Worm (Caenorhabditis elegans): Measurements from ENCODE around the gene F37B12.1.

- TF ChIP-seq ref-1 (GFP tag; conservative IDR thresholded peaks at IDR 0.05), result no peak
- no peak for TF ChIP-seq klf-2 (GFP tag; conservative IDR thresholded peaks at IDR 0.05)
- TF ChIP-seq flt-1 (GFP tag; IDR thresholded peaks at IDR 0.05), result no peak
- no peak for TF ChIP-seq tab-1 (GFP tag; IDR thresholded peaks at IDR 0.05)
- no peak for TF ChIP-seq cog-1 (tag; optimal IDR thresholded peaks at IDR 0.05)
Observed at ce11 chrII:9026348-9026747, 2.7 kb downstream of the F37B12.1 start.

All from whole organism, midembryonic.